Fruit fly (Drosophila melanogaster): Measurements from ENCODE around the gene CG7920.
A peak's percentile ranks its signal among the peaks of the same experiment; 100 is the strongest.

CG7920 gene

dm6 chr3R:30056592-30057135 lies 41.6 kb upstream of the CG7920 start, which contains the start of the genes CG7950 and Rpp14a (continued):
- TF ChIP-seq z (GFP tag; IDR thresholded peaks at IDR 0.05) (peak; percentile 21; the same call in 1 of the 3 replicates), Spps (tag; optimal IDR thresholded peaks at IDR 0.05) (peak; percentile 33), CG11504 (tag; optimal IDR thresholded peaks at IDR 0.05) (peak; percentile 66), caup (GFP tag; optimal IDR thresholded peaks at IDR 0.05; ENCODE audit: severe bottlenecking) (peak; percentile 69), CG7372 (GFP tag; IDR thresholded peaks at IDR 0.05) (peak; percentile 70; the same call in 1 of the 2 replicates), Hey (tag; optimal IDR thresholded peaks at IDR 0.05) (no peak), CG3281 (GFP tag; optimal IDR thresholded peaks at IDR 0.05) (peak; percentile 73), ase (GFP tag; IDR thresholded peaks at IDR 0.05) (peak; percentile 64; the same call in 2 of the 3 replicates), Oli (tag; optimal IDR thresholded peaks at IDR 0.05) (peak; percentile 60), bbx (GFP tag; IDR thresholded peaks at IDR 0.05; ENCODE audit: partially characterized antibody) (no peak), az2 (GFP tag; optimal IDR thresholded peaks at IDR 0.05) (peak; percentile 85), Side (GFP tag; optimal IDR thresholded peaks at IDR 0.05) (peak; percentile 35), Ssrp (tag; optimal IDR thresholded peaks at IDR 0.05) (peak; percentile 74), CG8089 (GFP tag; optimal IDR thresholded peaks at IDR 0.05) (peak; percentile 24), gcm2 (GFP tag; optimal IDR thresholded peaks at IDR 0.05) (peak; percentile 19), knrl (GFP tag; IDR thresholded peaks at IDR 0.05; ENCODE audit: partially characterized antibody) (no peak), CG7928 (GFP tag; optimal IDR thresholded peaks at IDR 0.05) (no peak), CG11085 (GFP tag; IDR thresholded peaks at IDR 0.05) (peak; percentile 68), CG16815 (GFP tag; optimal IDR thresholded peaks at IDR 0.05) (peak; percentile 44), CG4854 (GFP tag; optimal IDR thresholded peaks at IDR 0.05) (peak; percentile 63), CG4282 (GFP tag; optimal IDR thresholded peaks at IDR 0.05) (peak; percentile 65), Atf6 (GFP tag; IDR thresholded peaks at IDR 0.05) (peak; percentile 78), CG33557 (GFP tag; optimal IDR thresholded peaks at IDR 0.05) (peak; percentile 53), sens (GFP tag) (peak; percentile 97), Gug (GFP tag; IDR thresholded peaks at IDR 0.05) (peak; percentile 49; the same call in 1 of the 4 replicates), Hsf (GFP tag; optimal IDR thresholded peaks at IDR 0.05) (peak; percentile 83), danr (GFP tag; IDR thresholded peaks at IDR 0.05) (peak; percentile 54), CG11560 (tag; IDR thresholded peaks at IDR 0.05) (no peak), TFAM (GFP tag; optimal IDR thresholded peaks at IDR 0.05) (no peak), CG2202 (tag; optimal IDR thresholded peaks at IDR 0.05) (peak; percentile 55), CG31388 (GFP tag; optimal IDR thresholded peaks at IDR 0.05) (peak; percentile 53), CG13424 (tag; optimal IDR thresholded peaks at IDR 0.05) (peak; percentile 86), wor (GFP tag; IDR thresholded peaks at IDR 0.05) (peak; percentile 54; the same call in 1 of the 2 replicates), CG32772 (GFP tag; IDR thresholded peaks at IDR 0.05) (peak; percentile 70), Fer3 (tag; optimal IDR thresholded peaks at IDR 0.05) (peak; percentile 84), Dbx (GFP tag; IDR thresholded peaks at IDR 0.05) (peak; percentile 87), D19A (tag; optimal IDR thresholded peaks at IDR 0.05) (peak; percentile 50), Ptx1 (GFP tag; IDR thresholded peaks at IDR 0.05) (peak; percentile 80), CG13624 (GFP tag; optimal IDR thresholded peaks at IDR 0.05) (peak; percentile 73), CG11695 (GFP tag; IDR thresholded peaks at IDR 0.05) (peak; percentile 61; the same call in 2 of the 3 replicates), CG15073 (GFP tag; optimal IDR thresholded peaks at IDR 0.05) (no peak), CG13775 (GFP tag; optimal IDR thresholded peaks at IDR 0.05) (peak; percentile 75), ham (GFP tag; IDR thresholded peaks at IDR 0.05) (no peak), CG1602 (GFP tag; optimal IDR thresholded peaks at IDR 0.05) (peak; percentile 84), Oaz (GFP tag; IDR thresholded peaks at IDR 0.05) (0 out of 2 replicates have a peak, but pooled peaks have one; percentile 33), CG12299 (tag; optimal IDR thresholded peaks at IDR 0.05) (peak; percentile 79), CG12769 (tag; optimal IDR thresholded peaks at IDR 0.05) (peak; percentile 82), unpg (GFP tag; optimal IDR thresholded peaks at IDR 0.05) (peak; percentile 84), hkb (optimal IDR thresholded peaks at IDR 0.05) (no peak), hkb (GFP tag; IDR thresholded peaks at IDR 0.05) (peak; percentile 83), MBD-R2 (GFP tag; IDR thresholded peaks at IDR 0.05) (peak; percentile 80)
